Fruit fly (Drosophila melanogaster): ENCODE data around the gene CG44088.

dm6 chr3R:4816018-4816417 is 41.2 kb upstream of the CG44088 start, which contains the start of gene BBS5:
- TF ChIP-seq CG15710 (tag; optimal IDR thresholded peaks at IDR 0.05) (no peak), CG4496 (GFP tag; IDR thresholded peaks at IDR 0.05) (no peak), CG13204 (GFP tag; optimal IDR thresholded peaks at IDR 0.05) (no peak), CG17806 (tag; optimal IDR thresholded peaks at IDR 0.05) (no peak), Ets98B (GFP tag; IDR thresholded peaks at IDR 0.05) (no peak), Pif1A (GFP tag; optimal IDR thresholded peaks at IDR 0.05) (no peak), CG14655 (GFP tag; optimal IDR thresholded peaks at IDR 0.05) (no peak)
